Worm (Caenorhabditis elegans) whole organism, late embryonic: Measurements from ENCODE around the gene ZK1248.5.

Source experiments
- C08G9.2 ChIP-seq: sonication (generic microtip); optimal IDR thresholded peaks from 2 replicates; lab custom pipeline; 2016; ENCODE audit warnings: mild to moderate bottlenecking, missing genetic modification characterization, moderate library complexity, missing compliant biosample characterization
- C38D4.7 ChIP-seq: fragments of 200-800 bp; sonication (Bioruptor generic); optimal IDR thresholded peaks from 2 replicates; lab custom pipeline; 2018; ENCODE audit warnings: mild to moderate bottlenecking, missing genetic modification characterization, moderate library complexity, missing compliant biosample characterization
- F13H6.1 ChIP-seq: sonication (generic microtip); optimal IDR thresholded peaks from 2 replicates; lab custom pipeline; 2016; ENCODE audit warnings: missing genetic modification characterization, missing compliant biosample characterization
- K02D7.2 ChIP-seq: sonication (generic microtip); optimal IDR thresholded peaks from 2 replicates; lab custom pipeline; 2017; ENCODE audit warnings: mild to moderate bottlenecking, missing genetic modification characterization, missing compliant biosample characterization
- K09A11.1 ChIP-seq: sonication (generic microtip); optimal IDR thresholded peaks from 2 replicates; lab custom pipeline; 2017; ENCODE audit warnings: antibody characterized with exemption, mild to moderate bottlenecking, missing genetic modification characterization, missing compliant biosample characterization; ENCODE audit not compliant: insufficient read depth
- T23F11.4 ChIP-seq: fragments of 200-800 bp; sonication (Bioruptor generic); optimal IDR thresholded peaks from 2 replicates; lab custom pipeline; 2018; ENCODE audit warnings: mild to moderate bottlenecking, missing genetic modification characterization, missing compliant biosample characterization
- Y22D7AL.16 ChIP-seq: sonication (generic microtip); optimal IDR thresholded peaks from 2 replicates; lab custom pipeline; 2016; ENCODE audit warnings: missing genetic modification characterization, missing compliant biosample characterization
- ama-1 ChIP-seq: fragments of 150-350 bp; optimal IDR thresholded peaks from 2 replicates; lab custom pipeline; 2014
- ceh-14 ChIP-seq: sonication (generic microtip); optimal IDR thresholded peaks from 2 replicates; lab custom pipeline; 2016; ENCODE audit warnings: missing genotype, missing genetic modification characterization, missing compliant biosample characterization
- ceh-19 ChIP-seq: fragments of 200-800 bp; sonication (Bioruptor generic); optimal IDR thresholded peaks from 2 replicates; lab custom pipeline; 2018; ENCODE audit warnings: mild to moderate bottlenecking, missing genetic modification characterization, missing compliant biosample characterization
- ceh-22 ChIP-seq: sonication (generic microtip); optimal IDR thresholded peaks from 2 replicates; lab custom pipeline; 2017; ENCODE audit warnings: missing biosample characterization, missing genetic modification characterization
- ceh-24 ChIP-seq: sonication (generic microtip); optimal IDR thresholded peaks from 2 replicates; lab custom pipeline; 2016; ENCODE audit warnings: mild to moderate bottlenecking, missing genetic modification characterization, missing compliant biosample characterization
- ceh-30 ChIP-seq: fragments of 150-350 bp; optimal IDR thresholded peaks from 2 replicates; lab custom pipeline; 2014; ENCODE audit warnings: missing biosample characterization, missing genetic modification characterization
- ceh-31 ChIP-seq: sonication (generic microtip); optimal IDR thresholded peaks from 2 replicates; lab custom pipeline; 2016; ENCODE audit warnings: missing genetic modification characterization, missing compliant biosample characterization
- ceh-34 ChIP-seq: sonication (generic microtip); optimal IDR thresholded peaks from 2 replicates; lab custom pipeline; 2016; ENCODE audit warnings: mild to moderate bottlenecking, missing genetic modification characterization, missing compliant biosample characterization
- ceh-45 ChIP-seq: fragments of 200-800 bp; sonication (Bioruptor generic); IDR thresholded peaks from 2 replicates; pipeline ENCODE4 v1.3.6; 2022; ENCODE audit warnings: missing genetic modification reagents, missing genetic modification characterization, missing compliant biosample characterization
- ceh-48 ChIP-seq: sonication (generic microtip); optimal IDR thresholded peaks from 2 replicates; lab custom pipeline; 2016; ENCODE audit warnings: missing genetic modification characterization, inconsistent platforms, missing compliant biosample characterization
- ceh-6 ChIP-seq: fragments of 200-800 bp; sonication (Bioruptor generic); optimal IDR thresholded peaks from 2 replicates; lab custom pipeline; 2018; ENCODE audit warnings: mild to moderate bottlenecking, missing genetic modification characterization, missing compliant biosample characterization
- che-1 ChIP-seq: sonication (generic microtip); optimal IDR thresholded peaks from 2 replicates; lab custom pipeline; 2016; ENCODE audit warnings: mild to moderate bottlenecking, missing genetic modification characterization, missing compliant biosample characterization
- dmd-4 ChIP-seq: sonication (generic microtip); optimal IDR thresholded peaks from 2 replicates; lab custom pipeline; 2016; ENCODE audit warnings: borderline replicate concordance, missing genetic modification characterization, missing compliant biosample characterization
- dve-1 ChIP-seq: sonication (generic microtip); optimal IDR thresholded peaks from 2 replicates; lab custom pipeline; 2017; ENCODE audit warnings: antibody characterized with exemption, mild to moderate bottlenecking, missing genetic modification characterization, missing compliant biosample characterization
- elt-2 ChIP-seq: sonication (generic microtip); optimal IDR thresholded peaks from 2 replicates; lab custom pipeline; 2016; ENCODE audit warnings: missing genetic modification reagents, missing genetic modification characterization, missing compliant biosample characterization
- elt-4 ChIP-seq: sonication (generic microtip); optimal IDR thresholded peaks from 2 replicates; lab custom pipeline; 2016; ENCODE audit warnings: missing genetic modification characterization, missing compliant biosample characterization
- ets-4 ChIP-seq: sonication (generic microtip); optimal IDR thresholded peaks from 2 replicates; lab custom pipeline; 2016; ENCODE audit warnings: missing genetic modification characterization, missing compliant biosample characterization
- eyg-1 ChIP-seq: sonication (generic microtip); optimal IDR thresholded peaks from 2 replicates; lab custom pipeline; 2016; ENCODE audit warnings: missing genotype, missing genetic modification characterization, missing compliant biosample characterization
- fax-1 ChIP-seq: sonication (generic microtip); optimal IDR thresholded peaks from 2 replicates; lab custom pipeline; 2016; ENCODE audit warnings: missing genotype, missing genetic modification characterization, missing compliant biosample characterization
- fkh-10 ChIP-seq: fragments of 150-350 bp; optimal IDR thresholded peaks from 2 replicates; lab custom pipeline; 2014; ENCODE audit warnings: missing biosample characterization, missing genetic modification reagents, missing genetic modification characterization
- fkh-6 ChIP-seq: sonication (generic microtip); optimal IDR thresholded peaks from 2 replicates; lab custom pipeline; 2016; ENCODE audit warnings: missing genetic modification characterization, missing compliant biosample characterization
- gmeb-2 ChIP-seq: sonication (generic microtip); optimal IDR thresholded peaks from 2 replicates; lab custom pipeline; 2016; ENCODE audit warnings: missing genetic modification characterization, inconsistent platforms, missing compliant biosample characterization
- hlh-13 ChIP-seq: fragments of 200-800 bp; sonication (Bioruptor generic); optimal IDR thresholded peaks from 2 replicates; lab custom pipeline; 2018; ENCODE audit warnings: mild to moderate bottlenecking, missing genetic modification characterization, missing compliant biosample characterization
- hlh-6 ChIP-seq: sonication (generic microtip); optimal IDR thresholded peaks from 2 replicates; lab custom pipeline; 2016; ENCODE audit warnings: missing genotype, missing genetic modification characterization, missing compliant biosample characterization
- hlh-8 ChIP-seq: sonication (generic microtip); optimal IDR thresholded peaks from 2 replicates; lab custom pipeline; 2016; ENCODE audit warnings: missing genotype, missing genetic modification characterization, missing compliant biosample characterization
- lim-6 ChIP-seq: sonication (generic microtip); optimal IDR thresholded peaks from 2 replicates; lab custom pipeline; 2016; ENCODE audit warnings: missing genetic modification characterization, missing compliant biosample characterization
- lin-11 ChIP-seq: fragments of 200-800 bp; sonication (Bioruptor generic); optimal IDR thresholded peaks from 2 replicates; lab custom pipeline; 2018; ENCODE audit warnings: mild to moderate bottlenecking, missing genetic modification characterization, missing compliant biosample characterization
- madf-2 ChIP-seq: sonication (generic microtip); optimal IDR thresholded peaks from 2 replicates; lab custom pipeline; 2017; ENCODE audit warnings: missing genetic modification characterization, missing compliant biosample characterization
- mec-3 ChIP-seq: sonication (generic microtip); optimal IDR thresholded peaks from 2 replicates; lab custom pipeline; 2016; ENCODE audit warnings: borderline replicate concordance, missing genetic modification characterization, missing compliant biosample characterization
- nfya-1 ChIP-seq: sonication (generic microtip); optimal IDR thresholded peaks from 2 replicates; lab custom pipeline; 2017; ENCODE audit warnings: missing genetic modification characterization, mild to moderate bottlenecking, missing compliant biosample characterization, antibody characterized with exemption, moderate library complexity
- nhr-232 ChIP-seq: sonication (generic microtip); optimal IDR thresholded peaks from 2 replicates; lab custom pipeline; 2016; ENCODE audit warnings: missing genetic modification characterization, missing compliant biosample characterization
- odd-2 ChIP-seq: sonication (generic microtip); optimal IDR thresholded peaks from 2 replicates; lab custom pipeline; 2017; ENCODE audit warnings: antibody characterized with exemption, mild to moderate bottlenecking, missing genetic modification characterization, missing compliant biosample characterization
- pha-2 ChIP-seq: sonication (generic microtip); optimal IDR thresholded peaks from 2 replicates; lab custom pipeline; 2017; ENCODE audit warnings: mild to moderate bottlenecking, missing genetic modification characterization, missing compliant biosample characterization
- pha-4 ChIP-seq: fragments of 150-350 bp; optimal IDR thresholded peaks from 2 replicates; lab custom pipeline; 2018; ENCODE audit warnings: missing biosample characterization, missing genetic modification reagents, missing genetic modification characterization
- pqm-1 ChIP-seq: sonication (generic microtip); optimal IDR thresholded peaks from 2 replicates; lab custom pipeline; 2016; ENCODE audit warnings: missing genetic modification characterization, missing compliant biosample characterization
- pros-1 ChIP-seq: fragments of 150-350 bp; optimal IDR thresholded peaks from 2 replicates; lab custom pipeline; 2014; ENCODE audit warnings: missing biosample characterization, missing genetic modification reagents, missing genetic modification characterization
- ref-2 ChIP-seq: sonication (generic microtip); optimal IDR thresholded peaks from 2 replicates; lab custom pipeline; 2016; ENCODE audit warnings: missing genetic modification characterization, missing compliant biosample characterization
- sdc-2 ChIP-seq: sonication (generic microtip); optimal IDR thresholded peaks from 2 replicates; lab custom pipeline; 2016; ENCODE audit warnings: missing genotype, missing genetic modification characterization, missing compliant biosample characterization
- sox-2 ChIP-seq: fragments of 200-800 bp; sonication (Bioruptor generic); IDR thresholded peaks from 2 replicates; pipeline ENCODE4 v1.3.6; 2022; ENCODE audit warnings: missing genetic modification reagents, missing genetic modification characterization, missing compliant biosample characterization
- sox-4 ChIP-seq: sonication (generic microtip); optimal IDR thresholded peaks from 2 replicates; lab custom pipeline; 2017; ENCODE audit warnings: mild to moderate bottlenecking, missing genetic modification characterization, inconsistent platforms, missing compliant biosample characterization
- syd-9 ChIP-seq: sonication (generic microtip); optimal IDR thresholded peaks from 2 replicates; lab custom pipeline; 2016; ENCODE audit warnings: mild to moderate bottlenecking, missing genetic modification characterization, moderate library complexity, missing compliant biosample characterization
- tbx-2 ChIP-seq: sonication (generic microtip); optimal IDR thresholded peaks from 2 replicates; lab custom pipeline; 2016; ENCODE audit warnings: missing genetic modification characterization, missing compliant biosample characterization
- tbx-7 ChIP-seq: sonication (generic microtip); optimal IDR thresholded peaks from 2 replicates; lab custom pipeline; 2016; ENCODE audit warnings: missing genotype, missing genetic modification characterization, missing compliant biosample characterization
- unc-55 ChIP-seq: sonication (generic microtip); optimal IDR thresholded peaks from 2 replicates; lab custom pipeline; 2017; ENCODE audit warnings: missing biosample characterization, missing genetic modification reagents, missing genetic modification characterization
- unc-86 ChIP-seq: sonication (generic microtip); optimal IDR thresholded peaks from 2 replicates; lab custom pipeline; 2016; ENCODE audit warnings: missing genetic modification characterization, missing compliant biosample characterization
- ztf-16 ChIP-seq: sonication (generic microtip); optimal IDR thresholded peaks from 2 replicates; lab custom pipeline; 2017; ENCODE audit warnings: missing genetic modification characterization, missing compliant biosample characterization

The ZK1248.5 gene

DNA sequence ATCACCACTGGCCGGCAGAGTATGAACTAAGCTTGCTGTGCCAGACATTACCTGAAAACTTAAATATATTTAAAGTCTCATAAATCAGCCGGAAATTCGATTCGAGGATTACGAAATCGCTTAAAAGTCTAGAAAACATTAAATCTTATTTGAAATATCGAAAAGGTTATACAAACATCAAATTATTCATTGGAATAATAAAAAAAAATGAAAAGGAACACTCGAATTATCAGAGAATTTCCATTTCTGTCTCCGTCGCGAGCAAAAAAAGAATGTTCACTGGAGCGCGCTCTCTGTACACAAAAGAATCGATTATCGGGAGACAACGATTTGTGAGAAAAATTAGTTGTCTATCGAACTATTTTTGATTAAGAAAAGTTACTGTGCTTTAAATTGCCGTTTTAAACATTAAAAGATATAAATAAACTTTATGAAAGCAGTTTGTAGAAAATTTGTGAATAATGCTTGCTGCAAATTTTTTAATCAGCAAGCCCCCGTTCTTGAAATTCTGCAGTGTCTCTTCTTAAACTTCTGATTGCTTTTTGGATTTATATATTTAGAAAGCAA is 25.9 kb downstream of the ZK1248.5 start, which contains the start of gene fzo-1:
Gene fzo-1, minus strand, starts transcription at position 51 of the 567 bp plus-strand sequence.
- no peak for TF ChIP-seq nfya-1 (tag; lab: Kevin White, UChicago)
- TF ChIP-seq K02D7.2, result no peak
- TF ChIP-seq unc-86 (tag; lab: Kevin White, UChicago), result peak; percentile 15
- TF ChIP-seq che-1, result no peak
- no peak for TF ChIP-seq Y22D7AL.16 (tag; lab: Kevin White, UChicago)
- TF ChIP-seq ceh-45 (GFP tag; lab: Robert Waterston, UW), result no peak
- TF ChIP-seq ceh-6 (GFP tag; lab: Kevin White, UChicago), result no peak
- peak; percentile 68 for TF ChIP-seq ztf-16 (tag; lab: Kevin White, UChicago)
- peak; percentile 80 for TF ChIP-seq F13H6.1 (tag; lab: Kevin White, UChicago)
- TF ChIP-seq C08G9.2 (tag; lab: Kevin White, UChicago), result peak; percentile 90
- no peak for TF ChIP-seq odd-2 (tag; lab: Kevin White, UChicago)
- TF ChIP-seq nhr-232 (tag; lab: Kevin White, UChicago), result no peak
- peak; percentile 35 for TF ChIP-seq ceh-24
- TF ChIP-seq sox-2, result no peak
- peak; percentile 86 for TF ChIP-seq lim-6 (tag; lab: Kevin White, UChicago)
- TF ChIP-seq tbx-7 (tag; lab: Kevin White, UChicago), result peak; percentile 97
- peak; percentile 97 for TF ChIP-seq elt-2 (tag; lab: Kevin White, UChicago)
- TF ChIP-seq unc-55 (GFP tag; lab: Kevin White, UChicago), result no peak
- TF ChIP-seq ets-4 (tag; lab: Kevin White, UChicago), result peak; percentile 92
- peak; percentile 39 for TF ChIP-seq ceh-19 (GFP tag; lab: Kevin White, UChicago)
- peak; percentile 92 for TF ChIP-seq hlh-8 (tag; lab: Kevin White, UChicago)
- TF ChIP-seq syd-9 (tag; lab: Kevin White, UChicago), result peak; percentile 16
- no peak for TF ChIP-seq T23F11.4 (GFP tag; lab: Kevin White, UChicago)
- peak; percentile 36 for TF ChIP-seq dmd-4 (tag; lab: Kevin White, UChicago)
- TF ChIP-seq tbx-2 (tag; lab: Kevin White, UChicago), result peak; percentile 95
- peak; percentile 91 for TF ChIP-seq ref-2 (tag; lab: Kevin White, UChicago)
- TF ChIP-seq ceh-30 (tag; lab: Kevin White, UChicago), result no peak
- no peak for TF ChIP-seq elt-4 (tag; lab: Kevin White, UChicago)
- peak; percentile 99 for TF ChIP-seq ceh-31 (tag; lab: Kevin White, UChicago)
- peak; percentile 54 for TF ChIP-seq pha-2 (tag; lab: Kevin White, UChicago)
- TF ChIP-seq mec-3 (tag; lab: Kevin White, UChicago), result peak; percentile 40
- no peak for TF ChIP-seq hlh-6 (tag; lab: Kevin White, UChicago)
- peak; percentile 88 for TF ChIP-seq ceh-14 (tag; lab: Kevin White, UChicago)
- TF ChIP-seq pqm-1, result peak; percentile 74
- TF ChIP-seq ceh-22, result no peak
- peak; percentile 23 for TF ChIP-seq ceh-48
- no peak for TF ChIP-seq C38D4.7
- TF ChIP-seq sdc-2 (tag; lab: Kevin White, UChicago), result peak; percentile 68
- TF ChIP-seq madf-2, result no peak
- peak; percentile 60 for TF ChIP-seq fkh-6 (tag; lab: Kevin White, UChicago)
- no peak for TF ChIP-seq pros-1 (tag; lab: Kevin White, UChicago)
- TF ChIP-seq fax-1 (tag; lab: Kevin White, UChicago), result peak; percentile 90
- TF ChIP-seq sox-4 (tag; lab: Kevin White, UChicago), result no peak
- no peak for TF ChIP-seq lin-11
- TF ChIP-seq hlh-13 (GFP tag; lab: Kevin White, UChicago), result no peak
- no peak for TF ChIP-seq dve-1 (tag; lab: Kevin White, UChicago)
- TF ChIP-seq eyg-1, result peak; percentile 67
- no peak for TF ChIP-seq ama-1 (lab: Kevin White, UChicago)
- TF ChIP-seq gmeb-2 (tag; lab: Kevin White, UChicago), result peak; percentile 42
- peak; percentile 75 for TF ChIP-seq ceh-34
- TF ChIP-seq K09A11.1 (tag; lab: Kevin White, UChicago), result no peak
- no peak for TF ChIP-seq pha-4 (tag; lab: Kevin White, UChicago)
- TF ChIP-seq fkh-10 (GFP tag; lab: Kevin White, UChicago), result no peak
